Fruit fly (Drosophila melanogaster): ENCODE measurements around the gene Adhr.

Gene Adhr

dm6 chr2L:14573216-14573909, 42.0 kb upstream of the Adhr start:
- TF ChIP-seq Crg-1 (GFP tag; optimal IDR thresholded peaks at IDR 0.05) (no peak), bab1 (GFP tag; optimal IDR thresholded peaks at IDR 0.05) (no peak), Mnt (GFP tag; optimal IDR thresholded peaks at IDR 0.05) (no peak), CG33017 (tag; optimal IDR thresholded peaks at IDR 0.05) (no peak), CG7101 (tag; optimal IDR thresholded peaks at IDR 0.05) (no peak), cic (GFP tag; optimal IDR thresholded peaks at IDR 0.05) (no peak), CG1620 (GFP tag; optimal IDR thresholded peaks at IDR 0.05) (no peak), CG11617 (GFP tag; optimal IDR thresholded peaks at IDR 0.05) (no peak), cnc (optimal IDR thresholded peaks at IDR 0.05) (no peak)

- TF ChIP-seq cic (GFP tag; optimal IDR thresholded peaks at IDR 0.05) (no peak), Clk (GFP tag; optimal IDR thresholded peaks at IDR 0.05) (no peak), tj (GFP tag; optimal IDR thresholded peaks at IDR 0.05) (no peak), Crg-1 (GFP tag; optimal IDR thresholded peaks at IDR 0.05) (no peak), kay (GFP tag; ENCODE audit: borderline replicate concordance) (no peak), pad (GFP tag; optimal IDR thresholded peaks at IDR 0.05) (no peak)
These were observed 40.5 kb upstream of the Adhr start for dm6 chr2L:14574852-14575251.

dm6 chr2L:14577167-14577566, 38.2 kb upstream of the Adhr start:
- TF ChIP-seq bab1 (GFP tag; optimal IDR thresholded peaks at IDR 0.05) (no peak), Mnt (GFP tag; optimal IDR thresholded peaks at IDR 0.05) (no peak), toe (GFP tag; optimal IDR thresholded peaks at IDR 0.05) (no peak), tj (GFP tag; optimal IDR thresholded peaks at IDR 0.05) (no peak), cnc (optimal IDR thresholded peaks at IDR 0.05) (no peak), kay (GFP tag; ENCODE audit: borderline replicate concordance) (no peak), cic (GFP tag; optimal IDR thresholded peaks at IDR 0.05) (no peak)

- TF ChIP-seq kay (GFP tag; ENCODE audit: borderline replicate concordance) (peak; percentile 12), CG12768 (GFP tag; optimal IDR thresholded peaks at IDR 0.05) (no peak)
These were observed 35.9 kb upstream of the Adhr start for dm6 chr2L:14579449-14579848.

dm6 chr2L:14580693-14581572, 34.4 kb upstream of the Adhr start:
- TF ChIP-seq kay (GFP tag; ENCODE audit: borderline replicate concordance) (peak; percentile 40), cic (GFP tag; optimal IDR thresholded peaks at IDR 0.05) (no peak)

dm6 chr2L:14586714-14587481, 28.5 kb upstream of the Adhr start:
- TF ChIP-seq CG1620 (GFP tag; optimal IDR thresholded peaks at IDR 0.05) (no peak), CG33017 (tag; optimal IDR thresholded peaks at IDR 0.05) (no peak), toe (GFP tag; optimal IDR thresholded peaks at IDR 0.05) (no peak), CG12768 (GFP tag; optimal IDR thresholded peaks at IDR 0.05) (no peak), Clk (GFP tag; optimal IDR thresholded peaks at IDR 0.05) (no peak), CG7101 (tag; optimal IDR thresholded peaks at IDR 0.05) (no peak), CG14711 (tag; optimal IDR thresholded peaks at IDR 0.05) (no peak), ovo (GFP tag; optimal IDR thresholded peaks at IDR 0.05) (no peak), Hr96 (GFP tag; optimal IDR thresholded peaks at IDR 0.05) (no peak), bab1 (GFP tag; optimal IDR thresholded peaks at IDR 0.05) (no peak), Crg-1 (GFP tag; optimal IDR thresholded peaks at IDR 0.05) (no peak), tj (GFP tag; optimal IDR thresholded peaks at IDR 0.05) (no peak), CG7045 (GFP tag; optimal IDR thresholded peaks at IDR 0.05) (no peak), cic (GFP tag; optimal IDR thresholded peaks at IDR 0.05) (no peak), CG11617 (GFP tag; optimal IDR thresholded peaks at IDR 0.05) (no peak), cnc (optimal IDR thresholded peaks at IDR 0.05) (no peak), pad (GFP tag; optimal IDR thresholded peaks at IDR 0.05) (no peak), kay (GFP tag; ENCODE audit: borderline replicate concordance) (no peak)

dm6 chr2L:14588134-14588533, 27.2 kb upstream of the Adhr start, which contains the start of gene CG42680:
Gene CG42680 (minus strand): TSS chr2L:14588234.
- TF ChIP-seq cic (GFP tag; optimal IDR thresholded peaks at IDR 0.05) (no peak), Hr96 (GFP tag; optimal IDR thresholded peaks at IDR 0.05) (no peak), CG5204 (GFP tag; optimal IDR thresholded peaks at IDR 0.05) (no peak), CG12768 (GFP tag; optimal IDR thresholded peaks at IDR 0.05) (no peak), CG7101 (tag; optimal IDR thresholded peaks at IDR 0.05) (no peak), CG7045 (GFP tag; optimal IDR thresholded peaks at IDR 0.05) (no peak), Mnt (GFP tag; optimal IDR thresholded peaks at IDR 0.05) (no peak), Clk (GFP tag; optimal IDR thresholded peaks at IDR 0.05) (no peak)
